Worm (Caenorhabditis elegans) whole organism, L4 larva: ENCODE data around the gene Y37D8A.26.

Source experiments
- D1046.2 ChIP-seq: fragments of 200-800 bp; sonication (Bioruptor generic); IDR thresholded peaks from 2 replicates; pipeline ENCODE4 v1.3.6; 2022; ENCODE audit warnings: missing genetic modification characterization, missing compliant biosample characterization
- F26F4.8 ChIP-seq: fragments of 200-800 bp; sonication (Bioruptor generic); conservative IDR thresholded peaks from 2 replicates; pipeline ENCODE4 v1.3.6; 2022; ENCODE audit warnings: missing genetic modification characterization, missing compliant biosample characterization
- T20F7.1 ChIP-seq: fragments of 200-800 bp; sonication (Bioruptor generic); optimal IDR thresholded peaks from 2 replicates; lab custom pipeline; 2018; ENCODE audit warnings: mild to moderate bottlenecking, missing genetic modification characterization, missing compliant biosample characterization
- Y5F2A.4 ChIP-seq: fragments of 200-800 bp; sonication (Bioruptor generic); optimal IDR thresholded peaks from 2 replicates; lab custom pipeline; 2018; ENCODE audit warnings: mild to moderate bottlenecking, missing genetic modification characterization, missing compliant biosample characterization
- aha-1 ChIP-seq: fragments of 150-350 bp; peaks from one replicate; lab custom pipeline; 2014; ENCODE audit warnings: missing biosample characterization, missing genetic modification characterization
- attf-4 ChIP-seq: sonication (generic microtip); optimal IDR thresholded peaks from 3 replicates; lab custom pipeline; 2017; ENCODE audit warnings: missing biosample characterization, missing genetic modification characterization
- ceh-82 ChIP-seq: sonication (generic microtip); optimal IDR thresholded peaks from 2 replicates; lab custom pipeline; 2017; ENCODE audit warnings: missing biosample characterization, missing genetic modification characterization
- ces-1 ChIP-seq: fragments of 150-350 bp; sonication (generic microtip); optimal IDR thresholded peaks from 4 replicates; lab custom pipeline; 2014; ENCODE audit warnings: missing biosample characterization, missing genetic modification reagents, missing genetic modification characterization
- daf-12 ChIP-seq: fragments of 150-350 bp; optimal IDR thresholded peaks from 2 replicates; lab custom pipeline; 2014; ENCODE audit warnings: missing biosample characterization, missing genetic modification reagents, missing genetic modification characterization
- daf-8 ChIP-seq: fragments of 200-800 bp; sonication (Bioruptor generic); IDR thresholded peaks from 2 replicates; pipeline ENCODE4 v1.3.6; 2022; ENCODE audit warnings: missing genetic modification characterization, missing compliant biosample characterization
- dmd-6 ChIP-seq: fragments of 200-800 bp; sonication (Bioruptor generic); IDR thresholded peaks from 2 replicates; pipeline ENCODE4 v1.3.6; 2022; ENCODE audit warnings: missing genetic modification reagents, missing genetic modification characterization, missing compliant biosample characterization
- dve-1 ChIP-seq: sonication (generic microtip); optimal IDR thresholded peaks from 2 replicates; lab custom pipeline; 2017; ENCODE audit warnings: antibody characterized with exemption, mild to moderate bottlenecking, missing genetic modification characterization, missing compliant biosample characterization; ENCODE audit not compliant: insufficient read depth
- egl-43 ChIP-seq: fragments of 200-800 bp; sonication (Bioruptor generic); IDR thresholded peaks from 2 replicates; pipeline ENCODE4 v1.3.6; 2022; ENCODE audit warnings: missing genetic modification reagents, missing genetic modification characterization, missing compliant biosample characterization
- fkh-10 ChIP-seq: fragments of 150-350 bp; optimal IDR thresholded peaks from 2 replicates; lab custom pipeline; 2014; ENCODE audit warnings: missing biosample characterization, missing genetic modification reagents, missing genetic modification characterization
- gei-8 ChIP-seq: fragments of 200-800 bp; sonication (Bioruptor generic); optimal IDR thresholded peaks from 2 replicates; lab custom pipeline; 2018; ENCODE audit warnings: mild to moderate bottlenecking, missing genetic modification characterization, missing compliant biosample characterization
- hlh-11 ChIP-seq: fragments of 200-800 bp; sonication (Bioruptor generic); optimal IDR thresholded peaks from 2 replicates; lab custom pipeline; 2018; ENCODE audit warnings: mild to moderate bottlenecking, missing genetic modification characterization, missing compliant biosample characterization
- hmg-1.1 ChIP-seq: fragments of 200-800 bp; sonication (Bioruptor generic); IDR thresholded peaks from 2 replicates; pipeline ENCODE4 v1.3.6; 2022; ENCODE audit warnings: missing genetic modification reagents, missing genetic modification characterization, missing compliant biosample characterization
- lin-13 ChIP-seq: fragments of 150-350 bp; optimal IDR thresholded peaks from 2 replicates; lab custom pipeline; 2014; ENCODE audit warnings: missing biosample characterization, missing genetic modification reagents, missing genetic modification characterization
- lin-29 ChIP-seq: fragments of 200-800 bp; sonication (Bioruptor generic); IDR thresholded peaks from 2 replicates; pipeline ENCODE4 v1.3.6; 2022; ENCODE audit warnings: missing genetic modification reagents, missing genetic modification characterization, missing compliant biosample characterization
- lin-39 ChIP-seq: fragments of 150-350 bp; optimal IDR thresholded peaks from 2 replicates; lab custom pipeline; 2014; ENCODE audit warnings: missing biosample characterization, missing genetic modification reagents, missing genetic modification characterization
- lsy-2 ChIP-seq, 2 experiments: fragments of 150-350 bp in 1 of 2; sonication (generic microtip) in 1 of 2; optimal IDR thresholded peaks; 2 replicates each; lab custom pipeline; 2014 to 2017; ENCODE audit warnings: missing biosample characterization in 2 of 2, missing genetic modification characterization in 2 of 2
- madf-5 ChIP-seq, 2 experiments: fragments of 200-800 bp; sonication (Bioruptor generic); IDR thresholded peaks; 2 replicates each; pipeline ENCODE4 v1.3.6; 2022; ENCODE audit warnings: missing compliant biosample characterization in 2 of 2, missing genetic modification characterization in 2 of 2
- madf-9 ChIP-seq: fragments of 200-800 bp; sonication (Bioruptor generic); conservative IDR thresholded peaks from 2 replicates; pipeline ENCODE4 v1.3.6; 2022; ENCODE audit warnings: missing genetic modification reagents, missing genetic modification characterization, missing compliant biosample characterization
- mdt-29 ChIP-seq: fragments of 200-800 bp; sonication (Bioruptor generic); IDR thresholded peaks from 2 replicates; pipeline ENCODE4 v1.3.6; 2022; ENCODE audit warnings: missing genetic modification reagents, missing genetic modification characterization, missing compliant biosample characterization
- mep-1 ChIP-seq: fragments of 150-350 bp; sonication (generic microtip); optimal IDR thresholded peaks from 3 replicates; lab custom pipeline; 2014; ENCODE audit warnings: missing biosample characterization, missing genetic modification characterization
- mes-2 ChIP-seq: sonication (generic microtip); optimal IDR thresholded peaks from 2 replicates; lab custom pipeline; 2016; ENCODE audit warnings: missing genotype, mild to moderate bottlenecking, missing genetic modification characterization, missing compliant biosample characterization; ENCODE audit not compliant: poor library complexity, severe bottlenecking
- mxl-2 ChIP-seq: fragments of 200-800 bp; sonication (Bioruptor generic); conservative IDR thresholded peaks from 2 replicates; pipeline ENCODE4 v1.3.6; 2022; ENCODE audit warnings: missing genetic modification reagents, missing genetic modification characterization, missing compliant biosample characterization
- mxl-3 ChIP-seq: fragments of 200-800 bp; sonication (Bioruptor generic); optimal IDR thresholded peaks from 2 replicates; lab custom pipeline; 2018; ENCODE audit warnings: mild to moderate bottlenecking, missing genetic modification characterization, missing compliant biosample characterization
- nhr-102 ChIP-seq: sonication (generic microtip); optimal IDR thresholded peaks from 2 replicates; lab custom pipeline; 2016; ENCODE audit warnings: mild to moderate bottlenecking, missing genetic modification characterization, moderate library complexity, missing compliant biosample characterization
- nhr-28 ChIP-seq: fragments of 150-350 bp; optimal IDR thresholded peaks from 2 replicates; lab custom pipeline; 2014; ENCODE audit warnings: missing biosample characterization, missing genetic modification characterization
- nhr-48 ChIP-seq: sonication (generic microtip); optimal IDR thresholded peaks from 2 replicates; lab custom pipeline; 2016; ENCODE audit warnings: mild to moderate bottlenecking, missing genetic modification characterization, missing compliant biosample characterization
- nhr-6 ChIP-seq: fragments of 150-350 bp; optimal IDR thresholded peaks from 2 replicates; lab custom pipeline; 2014; ENCODE audit warnings: missing biosample characterization, missing genetic modification characterization
- pha-4 ChIP-seq, 2 experiments: fragments of 150-350 bp in 1 of 2; fragments of 200-800 bp in 1 of 2; sonication (Bioruptor generic) in 1 of 2; IDR thresholded peaks in 1 of 2; optimal IDR thresholded peaks in 1 of 2; 2 replicates each; pipeline versions ENCODE4 v1.3.6 to Lab custom; 2014 to 2022; ENCODE audit warnings: missing genetic modification characterization in 2 of 2, missing genetic modification reagents in 2 of 2, missing biosample characterization in 1 of 2, missing compliant biosample characterization in 1 of 2
- php-3 ChIP-seq: fragments of 200-800 bp; sonication (Bioruptor generic); IDR thresholded peaks from 2 replicates; pipeline ENCODE4 v1.3.6; 2022; ENCODE audit warnings: missing genetic modification reagents, missing genetic modification characterization, missing compliant biosample characterization
- set-16 ChIP-seq: fragments of 200-800 bp; sonication (Bioruptor generic); IDR thresholded peaks from 2 replicates; pipeline ENCODE4 v1.3.6; 2022; ENCODE audit warnings: missing genetic modification reagents, missing genetic modification characterization, missing compliant biosample characterization
- snpc-1.2 ChIP-seq: fragments of 200-800 bp; sonication (Bioruptor generic); IDR thresholded peaks from 2 replicates; pipeline ENCODE4 v1.3.6; 2022; ENCODE audit warnings: missing genetic modification reagents, missing genetic modification characterization, missing compliant biosample characterization
- snpc-4 ChIP-seq: fragments of 150-350 bp; optimal IDR thresholded peaks from 2 replicates; lab custom pipeline; 2014; ENCODE audit warnings: missing biosample characterization, missing genetic modification characterization
- tra-1 ChIP-seq: fragments of 200-800 bp; sonication (Bioruptor generic); IDR thresholded peaks from 2 replicates; pipeline ENCODE4 v1.3.6; 2022; ENCODE audit warnings: missing genetic modification reagents, missing genetic modification characterization, missing compliant biosample characterization
- unc-130 ChIP-seq: sonication (generic microtip); optimal IDR thresholded peaks from 2 replicates; lab custom pipeline; 2016; ENCODE audit warnings: missing genetic modification reagents, missing genetic modification characterization, missing compliant biosample characterization
- vab-7 ChIP-seq: fragments of 200-800 bp; sonication (Bioruptor generic); IDR thresholded peaks from 2 replicates; pipeline ENCODE4 v1.3.6; 2022; ENCODE audit warnings: missing genetic modification reagents, missing genetic modification characterization, missing compliant biosample characterization
- zfp-3 ChIP-seq: fragments of 200-800 bp; sonication (Bioruptor generic); conservative IDR thresholded peaks from 2 replicates; pipeline ENCODE4 v1.3.6; 2022; ENCODE audit warnings: missing genetic modification reagents, missing genetic modification characterization, missing compliant biosample characterization
- zip-2 ChIP-seq: fragments of 150-350 bp; optimal IDR thresholded peaks from 2 replicates; lab custom pipeline; 2014; ENCODE audit warnings: missing biosample characterization, missing genetic modification characterization
- ztf-11 ChIP-seq: fragments of 150-350 bp; optimal IDR thresholded peaks from 2 replicates; lab custom pipeline; 2014; ENCODE audit warnings: missing biosample characterization, missing genetic modification characterization
- ztf-7 ChIP-seq: fragments of 150-350 bp; optimal IDR thresholded peaks from 2 replicates; lab custom pipeline; 2014; ENCODE audit warnings: missing biosample characterization, missing genetic modification characterization

Y37D8A.26 gene

ce11 chrIII:12838913-12839366 lies 17.6 kb downstream of the Y37D8A.26 start, which contains the start of gene Y37D8A.4 (continued):
- TF ChIP-seq pha-4 (GFP tag; IDR thresholded peaks at IDR 0.05; lab: Robert Waterston, UW) (peak; percentile 49; the same call in 1 of the 2 replicates), pha-4 (tag; optimal IDR thresholded peaks at IDR 0.05; lab: Kevin White, UChicago) (no peak), daf-12 (tag; lab: Kevin White, UChicago) (no peak), unc-130 (GFP tag; lab: Kevin White, UChicago) (no peak), lsy-2 (tag; optimal IDR thresholded peaks at IDR 0.05; lab: Kevin White, UChicago) (peak in 1 of 2 experiments; percentile 32), mxl-3 (GFP tag; lab: Kevin White, UChicago) (peak; percentile 98), mep-1 (tag; lab: Kevin White, UChicago) (peak; percentile 47), mes-2 (tag; lab: Kevin White, UChicago) (peak; percentile 29)

- TF ChIP-seq vab-7 (GFP tag; lab: Robert Waterston, UW): no peak
- TF ChIP-seq mdt-29 (GFP tag; lab: Robert Waterston, UW): no peak
- peak; percentile 7 for TF ChIP-seq mes-2 (tag; lab: Kevin White, UChicago)
- TF ChIP-seq nhr-28 (tag; lab: Kevin White, UChicago): no peak
Measured at ce11 chrIII:12838299-12838698, 18.2 kb downstream of the Y37D8A.26 start.

DNA sequence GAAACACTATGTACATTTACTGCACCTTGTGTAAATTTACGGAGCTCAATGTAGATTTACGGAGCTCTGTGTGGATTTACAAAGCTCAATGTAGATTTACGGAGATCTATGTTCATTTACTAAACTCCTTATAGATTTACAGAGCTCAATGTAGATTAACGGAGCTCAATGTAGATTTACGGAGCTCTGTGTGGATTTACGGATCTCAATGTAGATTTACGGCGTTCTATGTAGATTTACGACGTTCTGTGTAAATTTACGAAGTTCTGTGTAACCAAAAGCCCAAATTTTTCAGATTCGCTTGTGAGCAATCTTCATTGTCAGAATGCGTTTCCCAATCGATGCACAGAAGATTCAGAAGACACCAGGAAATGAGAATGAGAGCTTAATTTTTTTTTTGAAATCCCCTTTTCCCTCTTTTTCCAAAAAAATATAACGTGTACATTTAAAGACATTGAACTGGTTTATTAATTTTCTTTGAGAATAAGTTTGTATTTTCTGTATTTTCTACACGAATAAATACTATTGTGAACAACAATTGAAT lies 19.7 kb downstream of the Y37D8A.26 start:
- TF ChIP-seq nhr-6 (tag; lab: Kevin White, UChicago): no peak
- no peak for TF ChIP-seq gei-8
- TF ChIP-seq php-3: no peak
- TF ChIP-seq daf-8: no peak
- TF ChIP-seq vab-7 (GFP tag; lab: Robert Waterston, UW): no peak
- no peak for TF ChIP-seq fkh-10 (GFP tag; lab: Kevin White, UChicago)
- TF ChIP-seq attf-4 (tag; lab: Kevin White, UChicago): no peak
- TF ChIP-seq zip-2: no peak
- TF ChIP-seq ztf-7 (tag; lab: Kevin White, UChicago): no peak
- TF ChIP-seq ceh-82 (tag; lab: Kevin White, UChicago): no peak
- TF ChIP-seq nhr-102: no peak
- TF ChIP-seq mxl-2: no peak
- no peak for TF ChIP-seq lin-39
- no peak for TF ChIP-seq F26F4.8
- no peak for TF ChIP-seq mep-1 (tag; lab: Kevin White, UChicago)

- no peak for TF ChIP-seq mxl-2
- peak; percentile 83 for TF ChIP-seq dmd-6 (GFP tag; lab: Robert Waterston, UW)
- TF ChIP-seq ztf-11: no peak
- TF ChIP-seq hmg-1.1: no peak
- TF ChIP-seq lin-29: no peak
- TF ChIP-seq D1046.2: no peak
- TF ChIP-seq gei-8: no peak
- TF ChIP-seq vab-7 (GFP tag; lab: Robert Waterston, UW): no peak
- no peak for TF ChIP-seq lin-13 (GFP tag; lab: Kevin White, UChicago)
- TF ChIP-seq egl-43: no peak
- no peak for TF ChIP-seq madf-9 (GFP tag; lab: Robert Waterston, UW)
- TF ChIP-seq madf-5 (GFP tag; IDR thresholded peaks at IDR 0.05; lab: Robert Waterston, UW): no peak
- no peak for TF ChIP-seq daf-8
- TF ChIP-seq set-16 (GFP tag; lab: Robert Waterston, UW): no peak
- no peak for TF ChIP-seq zfp-3 (GFP tag; lab: Robert Waterston, UW)
- TF ChIP-seq ces-1 (GFP tag; lab: Kevin White, UChicago): no peak
- TF ChIP-seq aha-1: no peak
- peak; percentile 5 for TF ChIP-seq mes-2 (tag; lab: Kevin White, UChicago)
- TF ChIP-seq snpc-4 (tag; lab: Kevin White, UChicago): no peak
- TF ChIP-seq dve-1: peak; percentile 66
- TF ChIP-seq hlh-11 (tag; lab: Kevin White, UChicago): peak; percentile 53
- TF ChIP-seq nhr-48 (tag; lab: Kevin White, UChicago): no peak
- no peak for TF ChIP-seq nhr-102
- TF ChIP-seq tra-1 (GFP tag; lab: Robert Waterston, UW): no peak
- TF ChIP-seq T20F7.1: no peak
- no peak for TF ChIP-seq fkh-10 (GFP tag; lab: Kevin White, UChicago)
- no peak for TF ChIP-seq snpc-1.2
- no peak for TF ChIP-seq Y5F2A.4 (GFP tag; lab: Kevin White, UChicago)
- TF ChIP-seq nhr-28 (tag; lab: Kevin White, UChicago): peak; percentile 62
Measured at ce11 chrIII:12833079-12833478, 23.4 kb downstream of the Y37D8A.26 start.
